Fruit fly (Drosophila melanogaster): Measurements from ENCODE around the gene Notum.

Notum gene

dm6 chr3L:16037690-16038332 lies 14.5 kb downstream of the Notum start:
- TF ChIP-seq pad (GFP tag; optimal IDR thresholded peaks at IDR 0.05), result no peak
- TF ChIP-seq bab1 (GFP tag; optimal IDR thresholded peaks at IDR 0.05), result no peak
- TF ChIP-seq Mnt (GFP tag; optimal IDR thresholded peaks at IDR 0.05), result peak; percentile 52
- TF ChIP-seq toe (GFP tag; optimal IDR thresholded peaks at IDR 0.05), result no peak
- TF ChIP-seq CG7101 (tag; optimal IDR thresholded peaks at IDR 0.05), result peak; percentile 16
- peak; percentile 71 for TF ChIP-seq CG12768 (GFP tag; optimal IDR thresholded peaks at IDR 0.05)
- peak; percentile 15 for TF ChIP-seq CG33017 (tag; optimal IDR thresholded peaks at IDR 0.05)
- TF ChIP-seq tj (GFP tag; optimal IDR thresholded peaks at IDR 0.05), result peak; percentile 57
- TF ChIP-seq ovo (GFP tag; optimal IDR thresholded peaks at IDR 0.05), result peak; percentile 23
- peak; percentile 84 for TF ChIP-seq kay (GFP tag; ENCODE audit: borderline replicate concordance)
- TF ChIP-seq cic (GFP tag; optimal IDR thresholded peaks at IDR 0.05), result peak; percentile 8

DNA sequence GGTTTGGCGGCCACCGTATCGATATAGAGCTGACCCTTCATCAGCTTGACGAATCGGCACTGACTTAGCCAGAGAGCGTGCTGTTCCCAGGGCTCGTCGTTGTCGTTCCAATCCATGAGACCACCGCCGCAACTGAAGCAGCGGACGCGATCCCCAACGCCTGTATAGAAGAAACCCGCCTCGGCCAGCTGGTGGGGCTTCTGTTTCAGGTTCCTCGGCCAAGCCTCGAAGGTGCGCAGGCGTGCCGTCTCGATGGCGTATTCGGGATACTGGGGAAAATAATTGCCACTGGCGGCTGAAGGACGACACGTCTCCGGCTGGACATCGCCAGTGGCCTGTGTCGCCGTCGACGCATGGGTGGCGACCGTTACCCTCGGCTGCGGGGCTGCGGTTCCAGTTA lies 15.8 kb downstream of the Notum start:
- no peak for TF ChIP-seq Hr96 (GFP tag; optimal IDR thresholded peaks at IDR 0.05)
- no peak for TF ChIP-seq CG33017 (tag; optimal IDR thresholded peaks at IDR 0.05)
- no peak for TF ChIP-seq pad (GFP tag; optimal IDR thresholded peaks at IDR 0.05)
- no peak for TF ChIP-seq CG1620 (GFP tag; optimal IDR thresholded peaks at IDR 0.05)
- no peak for TF ChIP-seq tj (GFP tag; optimal IDR thresholded peaks at IDR 0.05)

DNA sequence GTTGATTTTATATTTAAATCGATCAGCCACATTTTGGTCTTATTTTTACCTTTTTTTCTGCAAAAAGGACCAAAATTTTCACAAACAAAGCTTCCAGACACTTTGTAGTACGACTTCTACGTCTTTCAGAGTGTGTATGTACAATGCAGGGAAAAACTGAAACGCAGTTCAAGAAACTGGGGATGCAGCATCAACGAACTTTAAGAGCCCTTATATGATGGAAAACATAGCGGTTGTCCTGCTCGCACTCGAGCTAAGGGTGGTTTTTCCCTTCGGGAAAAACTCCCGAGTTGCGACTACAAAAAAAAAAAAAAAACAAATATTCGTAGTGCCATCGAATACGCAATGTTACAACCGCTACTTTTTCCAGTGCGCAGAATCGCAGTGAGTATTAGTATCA lies 17.1 kb downstream of the Notum start:
- TF ChIP-seq CG12768 (GFP tag; optimal IDR thresholded peaks at IDR 0.05) (no peak), kay (GFP tag; ENCODE audit: borderline replicate concordance) (peak; percentile 61)

- TF ChIP-seq Hr96 (GFP tag; optimal IDR thresholded peaks at IDR 0.05) (peak; percentile 8), Crg-1 (GFP tag; optimal IDR thresholded peaks at IDR 0.05) (no peak), tj (GFP tag; optimal IDR thresholded peaks at IDR 0.05) (peak; percentile 25)
These were observed 18.2 kb downstream of the Notum start for dm6 chr3L:16041260-16042079.

dm6 chr3L:16042080-16042344 lies 18.7 kb downstream of the Notum start:
- TF ChIP-seq Crg-1 (GFP tag; optimal IDR thresholded peaks at IDR 0.05) (no peak), kay (GFP tag; ENCODE audit: borderline replicate concordance) (peak; percentile 84)

- TF ChIP-seq Crg-1 (GFP tag; optimal IDR thresholded peaks at IDR 0.05) (no peak), cnc (optimal IDR thresholded peaks at IDR 0.05) (no peak), CG7045 (GFP tag; optimal IDR thresholded peaks at IDR 0.05) (no peak), CG5204 (GFP tag; optimal IDR thresholded peaks at IDR 0.05) (no peak), CG33017 (tag; optimal IDR thresholded peaks at IDR 0.05) (no peak), pad (GFP tag; optimal IDR thresholded peaks at IDR 0.05) (no peak), Mnt (GFP tag; optimal IDR thresholded peaks at IDR 0.05) (no peak), CG11617 (GFP tag; optimal IDR thresholded peaks at IDR 0.05) (no peak)
These were observed 19.4 kb downstream of the Notum start for dm6 chr3L:16042640-16043039.

DNA sequence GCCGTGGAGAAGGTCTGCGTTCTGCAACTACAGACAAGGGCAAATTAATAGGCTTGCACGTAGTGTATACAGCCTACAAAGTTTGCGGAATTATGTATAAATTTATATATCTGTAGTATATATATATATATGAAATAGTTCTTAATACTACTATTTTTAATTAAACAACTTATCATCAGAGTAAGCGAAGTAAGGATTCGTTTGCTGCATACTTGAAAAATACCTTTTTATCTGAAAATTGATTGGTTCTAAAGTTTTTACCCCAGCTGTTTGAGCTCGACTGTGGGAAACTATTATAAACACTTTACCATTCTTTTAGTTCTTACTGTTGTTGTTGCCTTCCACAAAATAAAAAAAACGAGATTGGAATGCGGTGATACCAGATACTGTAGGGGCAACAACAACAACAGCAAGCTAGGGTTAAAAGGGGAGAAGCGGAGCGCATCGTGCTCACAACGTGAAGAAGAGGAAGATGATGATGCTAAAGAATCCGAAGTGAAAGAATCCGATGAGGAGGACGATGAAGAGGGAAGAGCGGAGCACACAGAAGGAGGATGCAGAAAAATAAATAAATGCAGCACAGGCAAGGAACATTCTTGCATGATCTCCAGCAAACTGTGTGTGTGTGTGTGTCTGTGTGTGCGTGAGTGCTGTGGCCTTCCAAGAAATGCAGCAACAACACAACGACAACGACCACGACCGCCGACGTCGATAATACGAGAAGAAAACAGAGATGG lies 19.9 kb downstream of the Notum start:
- TF ChIP-seq bab1 (GFP tag; optimal IDR thresholded peaks at IDR 0.05) (peak; percentile 11), CG7101 (tag; optimal IDR thresholded peaks at IDR 0.05) (peak; percentile 16), CG14711 (tag; optimal IDR thresholded peaks at IDR 0.05) (peak; percentile 42), tj (GFP tag; optimal IDR thresholded peaks at IDR 0.05) (peak; percentile 17), CG7045 (GFP tag; optimal IDR thresholded peaks at IDR 0.05) (no peak)

DNA sequence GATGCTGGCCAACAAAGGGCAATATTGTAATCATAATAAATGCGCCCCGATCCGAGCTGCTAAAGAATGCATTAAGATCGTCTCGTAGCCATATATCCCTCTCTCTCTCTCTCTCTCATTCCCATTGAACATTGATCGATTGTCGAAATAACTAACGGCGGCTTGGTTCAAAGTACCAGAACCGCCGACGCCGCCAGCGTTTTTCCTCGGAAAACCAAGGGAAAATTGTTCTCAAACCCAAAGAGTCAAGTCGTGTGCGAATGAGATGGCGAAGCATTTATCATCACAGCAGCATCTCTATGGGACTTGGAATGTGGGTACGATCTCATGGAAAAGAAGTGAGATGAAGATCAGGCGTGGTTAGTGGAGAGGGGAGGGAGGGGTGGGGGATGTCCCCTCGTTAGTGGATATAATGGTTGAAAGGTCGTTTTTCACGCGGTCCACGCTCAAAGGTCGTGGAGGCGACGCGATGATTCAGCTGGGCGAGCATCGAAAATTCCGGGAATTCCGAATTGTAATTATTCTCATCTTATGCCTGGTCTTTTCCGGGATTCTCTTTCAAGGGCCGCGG lies 20.6 kb downstream of the Notum start:
- TF ChIP-seq CG1620 (GFP tag; optimal IDR thresholded peaks at IDR 0.05), result no peak
- no peak for TF ChIP-seq Hr96 (GFP tag; optimal IDR thresholded peaks at IDR 0.05)
- no peak for TF ChIP-seq Clk (GFP tag; optimal IDR thresholded peaks at IDR 0.05)
- TF ChIP-seq Crg-1 (GFP tag; optimal IDR thresholded peaks at IDR 0.05), result no peak
- TF ChIP-seq Mnt (GFP tag; optimal IDR thresholded peaks at IDR 0.05), result no peak
- TF ChIP-seq CG7101 (tag; optimal IDR thresholded peaks at IDR 0.05), result no peak
- no peak for TF ChIP-seq CG7045 (GFP tag; optimal IDR thresholded peaks at IDR 0.05)
- TF ChIP-seq ovo (GFP tag; optimal IDR thresholded peaks at IDR 0.05), result no peak
- no peak for TF ChIP-seq CG11617 (GFP tag; optimal IDR thresholded peaks at IDR 0.05)
- TF ChIP-seq CG5204 (GFP tag; optimal IDR thresholded peaks at IDR 0.05), result no peak
- TF ChIP-seq bab1 (GFP tag; optimal IDR thresholded peaks at IDR 0.05), result no peak
- no peak for TF ChIP-seq cnc (optimal IDR thresholded peaks at IDR 0.05)
- no peak for TF ChIP-seq CG33017 (tag; optimal IDR thresholded peaks at IDR 0.05)
- TF ChIP-seq cic (GFP tag; optimal IDR thresholded peaks at IDR 0.05), result no peak
- TF ChIP-seq kay (GFP tag; ENCODE audit: borderline replicate concordance), result no peak
- no peak for TF ChIP-seq toe (GFP tag; optimal IDR thresholded peaks at IDR 0.05)
- no peak for TF ChIP-seq pad (GFP tag; optimal IDR thresholded peaks at IDR 0.05)
